Fruit fly (Drosophila melanogaster): Measurements from ENCODE around the gene CG18599.

CG18599 gene

dm6 chr3R:18297444-18298297 is 30.1 kb downstream of the CG18599 start (continued):
- no peak for TF ChIP-seq Elba2 (GFP tag; optimal IDR thresholded peaks at IDR 0.05)
- TF ChIP-seq Med (GFP tag): peak; percentile 70
- no peak for TF ChIP-seq MTF-1 (GFP tag; optimal IDR thresholded peaks at IDR 0.05; ENCODE audit: borderline replicate concordance)
- no peak for TF ChIP-seq ewg (GFP tag; optimal IDR thresholded peaks at IDR 0.05)
- no peak for TF ChIP-seq CG12299 (tag; optimal IDR thresholded peaks at IDR 0.05)
- no peak for TF ChIP-seq E2f1 (GFP tag; IDR thresholded peaks at IDR 0.05)
- no peak for TF ChIP-seq CG17359 (tag; optimal IDR thresholded peaks at IDR 0.05)
- no peak for TF ChIP-seq croc (GFP tag; conservative IDR thresholded peaks at IDR 0.05)
- TF ChIP-seq Poxn (GFP tag; IDR thresholded peaks at IDR 0.05): no peak
- TF ChIP-seq Mes4 (GFP tag; optimal IDR thresholded peaks at IDR 0.05): peak; percentile 5
- TF ChIP-seq run (tag; optimal IDR thresholded peaks at IDR 0.05): no peak
- TF ChIP-seq chm (GFP tag; IDR thresholded peaks at IDR 0.05): no peak
- no peak for TF ChIP-seq C15 (GFP tag; IDR thresholded peaks at IDR 0.05)
- TF ChIP-seq Fer2 (tag; optimal IDR thresholded peaks at IDR 0.05): no peak
- TF ChIP-seq gcm2 (GFP tag; optimal IDR thresholded peaks at IDR 0.05): no peak
- no peak for TF ChIP-seq Fer3 (tag; optimal IDR thresholded peaks at IDR 0.05)
- no peak for TF ChIP-seq Hand (GFP tag; optimal IDR thresholded peaks at IDR 0.05)
- TF ChIP-seq cad (GFP tag; optimal IDR thresholded peaks at IDR 0.05): no peak
- TF ChIP-seq Abd-B (GFP tag; optimal IDR thresholded peaks at IDR 0.05): no peak
- TF ChIP-seq ken (GFP tag; IDR thresholded peaks at IDR 0.05): 0 out of 3 replicates have a peak, but pooled peaks have one; percentile 55
- no peak for TF ChIP-seq Opbp (GFP tag; IDR thresholded peaks at IDR 0.05; ENCODE audit: partially characterized antibody)
- TF ChIP-seq CG1603 (tag; optimal IDR thresholded peaks at IDR 0.05): peak; percentile 50
- TF ChIP-seq CG31365 (tag; optimal IDR thresholded peaks at IDR 0.05): no peak
- no peak for TF ChIP-seq CG43689 (GFP tag; IDR thresholded peaks at IDR 0.05)
- TF ChIP-seq dmrt11E (tag; optimal IDR thresholded peaks at IDR 0.05): no peak
- TF ChIP-seq CG10366 (GFP tag; IDR thresholded peaks at IDR 0.05): no peak
- no peak for TF ChIP-seq Hsf (GFP tag; optimal IDR thresholded peaks at IDR 0.05)
- TF ChIP-seq sr (GFP tag; IDR thresholded peaks at IDR 0.05): no peak; the same call in 2 of the 3 replicates
- no peak for TF ChIP-seq ssp (GFP tag; IDR thresholded peaks at IDR 0.05)
- TF ChIP-seq CG8359 (GFP tag; optimal IDR thresholded peaks at IDR 0.05; ENCODE audit: borderline replicate concordance): no peak
- TF ChIP-seq bowl (GFP tag; IDR thresholded peaks at IDR 0.05): no peak
- no peak for TF ChIP-seq CG8290 (GFP tag; optimal IDR thresholded peaks at IDR 0.05)
- no peak for TF ChIP-seq CG8290 (tag; optimal IDR thresholded peaks at IDR 0.05)
- TF ChIP-seq dm (GFP tag; optimal IDR thresholded peaks at IDR 0.05): no peak
- TF ChIP-seq Oaz (GFP tag; IDR thresholded peaks at IDR 0.05): no peak
- TF ChIP-seq CG2875 (GFP tag; optimal IDR thresholded peaks at IDR 0.05): no peak
- no peak for TF ChIP-seq Hey (tag; optimal IDR thresholded peaks at IDR 0.05)
- TF ChIP-seq CoRest (tag; optimal IDR thresholded peaks at IDR 0.05): no peak
- TF ChIP-seq CG15514 (GFP tag; optimal IDR thresholded peaks at IDR 0.05): no peak
- no peak for TF ChIP-seq slp2 (GFP tag; optimal IDR thresholded peaks at IDR 0.05)
- TF ChIP-seq CG10431 (GFP tag; optimal IDR thresholded peaks at IDR 0.05): no peak
- TF ChIP-seq wor (GFP tag; IDR thresholded peaks at IDR 0.05): no peak
- TF ChIP-seq p53 (GFP tag; optimal IDR thresholded peaks at IDR 0.05): no peak
- TF ChIP-seq ro (GFP tag; IDR thresholded peaks at IDR 0.05): no peak
- no peak for TF ChIP-seq Gug (GFP tag; IDR thresholded peaks at IDR 0.05)
- TF ChIP-seq Camta (GFP tag; optimal IDR thresholded peaks at IDR 0.05): no peak
- TF ChIP-seq Hr39 (optimal IDR thresholded peaks at IDR 0.05): no peak
- TF ChIP-seq CG12236 (GFP tag; optimal IDR thresholded peaks at IDR 0.05): no peak
- no peak for TF ChIP-seq Kr (GFP tag; optimal IDR thresholded peaks at IDR 0.05)
- no peak for TF ChIP-seq CG2678 (tag; optimal IDR thresholded peaks at IDR 0.05)
- no peak for TF ChIP-seq abd-A (tag; optimal IDR thresholded peaks at IDR 0.05)

Data from whole organism, embryonic.